Fruit fly (Drosophila melanogaster): ENCODE results near the gene CG12065.

The CG12065 gene

dm6 chrX:8624867-8625266 lies 50.8 kb downstream of the CG12065 start (continued):
- TF ChIP-seq corto (GFP tag; optimal IDR thresholded peaks at IDR 0.05) = no peak
- no peak for TF ChIP-seq CG10959 (GFP tag; IDR thresholded peaks at IDR 0.05)
- no peak for TF ChIP-seq Sry-β (GFP tag; optimal IDR thresholded peaks at IDR 0.05)
- TF ChIP-seq kni (GFP tag; optimal IDR thresholded peaks at IDR 0.05) = peak; percentile 28
- TF ChIP-seq ac (GFP tag; optimal IDR thresholded peaks at IDR 0.05) = no peak
- no peak for TF ChIP-seq CG10565 (GFP tag; optimal IDR thresholded peaks at IDR 0.05)
- TF ChIP-seq D (optimal IDR thresholded peaks at IDR 0.05) = no peak
- no peak for TF ChIP-seq D (GFP tag; optimal IDR thresholded peaks at IDR 0.05)
- no peak for TF ChIP-seq CG11504 (tag; optimal IDR thresholded peaks at IDR 0.05)
- TF ChIP-seq Ravus (GFP tag; IDR thresholded peaks at IDR 0.05) = no peak
- TF ChIP-seq CG8765 (GFP tag; IDR thresholded peaks at IDR 0.05) = no peak
- TF ChIP-seq CG33557 (GFP tag; optimal IDR thresholded peaks at IDR 0.05) = peak; percentile 25
- no peak for TF ChIP-seq ATbp (GFP tag; optimal IDR thresholded peaks at IDR 0.05)
- no peak for TF ChIP-seq Bdp1 (GFP tag; optimal IDR thresholded peaks at IDR 0.05)
- TF ChIP-seq CG6175 (GFP tag; IDR thresholded peaks at IDR 0.05) = no peak
- TF ChIP-seq CG34422 (GFP tag; IDR thresholded peaks at IDR 0.05) = no peak
- TF ChIP-seq CG8281 (tag; optimal IDR thresholded peaks at IDR 0.05) = no peak
- no peak for TF ChIP-seq CG4820 (GFP tag; optimal IDR thresholded peaks at IDR 0.05)
- TF ChIP-seq Pdp1 (GFP tag; optimal IDR thresholded peaks at IDR 0.05) = peak in 1 of 2 experiments; percentile 13
- peak; percentile 99 for TF ChIP-seq CG10321 (GFP tag; IDR thresholded peaks at IDR 0.05)
- TF ChIP-seq Gug (GFP tag; IDR thresholded peaks at IDR 0.05) = no peak
- no peak for TF ChIP-seq wor (GFP tag; IDR thresholded peaks at IDR 0.05)
- no peak for TF ChIP-seq CG9932 (GFP tag; IDR thresholded peaks at IDR 0.05)
- no peak for TF ChIP-seq CG2116 (GFP tag; optimal IDR thresholded peaks at IDR 0.05)
- TF ChIP-seq CG18476 (GFP tag; optimal IDR thresholded peaks at IDR 0.05) = no peak
- TF ChIP-seq CG2678 (tag; optimal IDR thresholded peaks at IDR 0.05) = no peak
- no peak for TF ChIP-seq schlank (tag; optimal IDR thresholded peaks at IDR 0.05)
- no peak for TF ChIP-seq CG2889 (GFP tag; IDR thresholded peaks at IDR 0.05)
- TF ChIP-seq CG15601 (tag; optimal IDR thresholded peaks at IDR 0.05) = no peak
- TF ChIP-seq CG7556 (GFP tag; optimal IDR thresholded peaks at IDR 0.05) = no peak
- peak; percentile 58; the same call in 2 of the 3 replicates for TF ChIP-seq CG6791 (GFP tag; IDR thresholded peaks at IDR 0.05; ENCODE audit: partially characterized antibody)
- no peak for TF ChIP-seq CG15269 (tag; optimal IDR thresholded peaks at IDR 0.05)
- TF ChIP-seq HmgD (GFP tag; optimal IDR thresholded peaks at IDR 0.05) = no peak
- no peak for TF ChIP-seq lab (GFP tag; optimal IDR thresholded peaks at IDR 0.05)
- TF ChIP-seq exex (tag; optimal IDR thresholded peaks at IDR 0.05) = no peak
- no peak for TF ChIP-seq Sox102F (GFP tag; optimal IDR thresholded peaks at IDR 0.05)
- TF ChIP-seq repo (GFP tag; optimal IDR thresholded peaks at IDR 0.05) = no peak
- TF ChIP-seq az2 (GFP tag; optimal IDR thresholded peaks at IDR 0.05) = no peak
- peak; percentile 5 for TF ChIP-seq CG7271 (tag; optimal IDR thresholded peaks at IDR 0.05)
- TF ChIP-seq stwl (tag; optimal IDR thresholded peaks at IDR 0.05) = peak; percentile 18
- TF ChIP-seq aop (GFP tag; IDR thresholded peaks at IDR 0.05) = no peak
- peak; percentile 51 for TF ChIP-seq CTCF (GFP tag; optimal IDR thresholded peaks at IDR 0.05)
- TF ChIP-seq CG8478 (optimal IDR thresholded peaks at IDR 0.05) = peak; percentile 99
- no peak for TF ChIP-seq E2f1 (GFP tag; IDR thresholded peaks at IDR 0.05)
- no peak for TF ChIP-seq rib (GFP tag; IDR thresholded peaks at IDR 0.05)
- TF ChIP-seq ken (GFP tag; IDR thresholded peaks at IDR 0.05) = no peak
- no peak for TF ChIP-seq CG31224 (GFP tag; IDR thresholded peaks at IDR 0.05)
- TF ChIP-seq CG15479 (GFP tag; optimal IDR thresholded peaks at IDR 0.05) = peak; percentile 99
- no peak for TF ChIP-seq Blimp-1 (GFP tag; optimal IDR thresholded peaks at IDR 0.05)
- no peak for TF ChIP-seq grn (GFP tag; optimal IDR thresholded peaks at IDR 0.05)
- no peak for TF ChIP-seq Hr3 (GFP tag; optimal IDR thresholded peaks at IDR 0.05)
- no peak for TF ChIP-seq Ets65A (GFP tag)
- TF ChIP-seq CG8089 (GFP tag; optimal IDR thresholded peaks at IDR 0.05) = no peak

Measured in whole organism, embryonic.